Fruit fly (Drosophila melanogaster): ENCODE results near the gene Prx1.

- TF ChIP-seq CG10669 (GFP tag; optimal IDR thresholded peaks at IDR 0.05) (no peak), achi (GFP tag; optimal IDR thresholded peaks at IDR 0.05) (peak; percentile 37), Sox102F (GFP tag; optimal IDR thresholded peaks at IDR 0.05) (no peak), CG1621 (tag; optimal IDR thresholded peaks at IDR 0.05) (no peak), fd85E (GFP tag; optimal IDR thresholded peaks at IDR 0.05) (no peak), Hr39 (GFP tag; optimal IDR thresholded peaks at IDR 0.05) (no peak), CG34406 (GFP tag; optimal IDR thresholded peaks at IDR 0.05) (no peak), Hr38 (GFP tag; optimal IDR thresholded peaks at IDR 0.05) (no peak), Eip78C (GFP tag) (peak; percentile 65), CG31627 (GFP tag; optimal IDR thresholded peaks at IDR 0.05) (no peak)
Observed at dm6 chr3L:15171769-15172403, 35.8 kb upstream of the Prx1 start.

Measured in whole organism, prepupa.